Worm (Caenorhabditis elegans): ENCODE measurements around the gene dph-2.

DNA sequence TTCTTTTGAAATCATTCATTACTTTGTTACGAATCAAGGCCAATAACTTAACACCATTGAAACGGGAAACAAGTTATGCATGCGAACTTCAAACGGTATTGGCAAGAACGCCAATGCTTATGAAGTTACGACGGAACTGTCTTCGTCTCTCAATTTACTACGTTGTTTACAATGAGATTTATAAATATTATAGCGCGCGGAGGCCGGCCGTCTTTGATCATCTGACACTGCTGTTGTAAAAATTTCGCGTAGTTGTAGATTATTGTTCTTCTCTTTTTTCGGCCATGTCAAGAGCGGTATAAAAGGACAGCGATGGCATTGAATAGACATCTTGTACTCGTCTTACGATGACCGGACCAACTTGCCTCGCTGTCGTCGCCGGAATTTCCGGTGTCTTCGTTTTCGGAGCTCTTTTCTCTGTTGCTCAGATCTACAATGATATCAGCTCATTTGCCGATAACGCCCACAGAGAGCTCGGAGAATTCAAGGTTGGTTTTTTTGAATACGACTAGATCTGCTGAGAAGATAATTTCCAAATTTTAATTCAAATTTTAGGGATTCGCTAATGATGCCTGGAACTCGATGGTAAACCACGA lies 9.4 kb downstream of the dph-2 start, which contains the start of gene col-39:
- TF ChIP-seq elt-3 (tag; optimal IDR thresholded peaks at IDR 0.05) (no peak), nhr-10 (tag; optimal IDR thresholded peaks at IDR 0.05) (no peak), ama-1 (optimal IDR thresholded peaks at IDR 0.05) (peak; percentile 41), crh-2 (tag; optimal IDR thresholded peaks at IDR 0.05) (no peak), nhr-25 (tag; optimal IDR thresholded peaks at IDR 0.05) (peak; percentile 48), snpc-4 (tag; optimal IDR thresholded peaks at IDR 0.05) (no peak), nhr-237 (tag; optimal IDR thresholded peaks at IDR 0.05) (no peak), nhr-23 (tag; optimal IDR thresholded peaks at IDR 0.05) (no peak), nhr-12 (tag; optimal IDR thresholded peaks at IDR 0.05) (no peak), nhr-11 (tag; optimal IDR thresholded peaks at IDR 0.05) (no peak), ZK546.5 (tag; optimal IDR thresholded peaks at IDR 0.05) (no peak), ceh-16 (tag; optimal IDR thresholded peaks at IDR 0.05) (no peak)
